Worm (Caenorhabditis elegans) whole organism, L1 larva: ENCODE results near the gene lfi-1.

Source experiments
- aha-1 ChIP-seq: fragments of 150-350 bp; optimal IDR thresholded peaks from 2 replicates; lab custom pipeline; 2014; ENCODE audit warnings: missing biosample characterization, missing genetic modification characterization
- aly-2 ChIP-seq: fragments of 150-350 bp; optimal IDR thresholded peaks from 2 replicates; lab custom pipeline; 2014; ENCODE audit warnings: missing biosample characterization, missing genetic modification characterization
- ama-1 ChIP-seq: fragments of 150-350 bp; optimal IDR thresholded peaks from 2 replicates; lab custom pipeline; 2014
- elt-2 ChIP-seq: sonication (generic microtip); optimal IDR thresholded peaks from 2 replicates; lab custom pipeline; 2016; ENCODE audit warnings: missing genetic modification characterization, mild to moderate bottlenecking, inconsistent platforms, missing compliant biosample characterization, missing genetic modification reagents
- elt-3 ChIP-seq, 6 experiments: fragments of 150-350 bp in 1 of 6; sonication (generic microtip); optimal IDR thresholded peaks; 2 replicates each; lab custom pipeline; 2017 to 2018; ENCODE audit warnings: missing biosample characterization in 6 of 6, missing genetic modification characterization in 6 of 6, inconsistent platforms in 1 of 6
- fos-1 ChIP-seq: fragments of 150-350 bp; optimal IDR thresholded peaks from 2 replicates; lab custom pipeline; 2014; ENCODE audit warnings: missing biosample characterization, missing genetic modification characterization
- jun-1 ChIP-seq: fragments of 150-350 bp; optimal IDR thresholded peaks from 2 replicates; lab custom pipeline; 2014; ENCODE audit warnings: missing biosample characterization, missing genetic modification reagents, missing genetic modification characterization
- lin-35 ChIP-seq, 2 experiments: fragments of 150-350 bp; optimal IDR thresholded peaks; 2 replicates each; lab custom pipeline; 2014; ENCODE audit warnings: missing biosample characterization in 2 of 2, missing genetic modification characterization in 2 of 2, missing genetic modification reagents in 2 of 2
- lin-39 ChIP-seq: fragments of 150-350 bp; optimal IDR thresholded peaks from 2 replicates; lab custom pipeline; 2014; ENCODE audit warnings: missing biosample characterization, missing genetic modification reagents, missing genetic modification characterization
- mdl-1 ChIP-seq, 2 experiments: fragments of 150-350 bp; optimal IDR thresholded peaks; 2 replicates each; lab custom pipeline; 2014 to 2017; ENCODE audit warnings: missing biosample characterization in 2 of 2, missing genetic modification characterization in 2 of 2, inconsistent platforms in 1 of 2
- nhr-12 ChIP-seq: sonication (generic microtip); optimal IDR thresholded peaks from 2 replicates; lab custom pipeline; 2017; ENCODE audit warnings: missing biosample characterization, missing genetic modification characterization
- nhr-28 ChIP-seq: fragments of 150-350 bp; optimal IDR thresholded peaks from 2 replicates; lab custom pipeline; 2014; ENCODE audit warnings: missing biosample characterization, missing genetic modification characterization
- pag-3 ChIP-seq: sonication (generic microtip); optimal IDR thresholded peaks from 2 replicates; lab custom pipeline; 2017; ENCODE audit warnings: missing genetic modification characterization, mild to moderate bottlenecking, missing compliant biosample characterization, antibody characterized with exemption, borderline replicate concordance; ENCODE audit not compliant: insufficient read depth
- sptf-1 ChIP-seq: fragments of 150-350 bp; optimal IDR thresholded peaks from 2 replicates; lab custom pipeline; 2014; ENCODE audit warnings: missing biosample characterization, missing genetic modification characterization

ce11 chrX:4960910-4961680, 15.5 kb upstream of the lfi-1 start:
- TF ChIP-seq lin-39 (tag; lab: Kevin White, UChicago) (no peak), aly-2 (tag; lab: Kevin White, UChicago) (no peak), mdl-1 (tag; optimal IDR thresholded peaks at IDR 0.05; lab: Kevin White, UChicago) (no peak), sptf-1 (tag; lab: Kevin White, UChicago) (no peak), nhr-12 (tag; lab: Kevin White, UChicago) (no peak), nhr-28 (tag; lab: Kevin White, UChicago) (no peak), elt-3 (tag; optimal IDR thresholded peaks at IDR 0.05; lab: Kevin White, UChicago) (no peak), elt-2 (tag; lab: Kevin White, UChicago) (no peak), pag-3 (tag; lab: Kevin White, UChicago) (no peak), lin-35 (GFP tag; optimal IDR thresholded peaks at IDR 0.05; lab: Kevin White, UChicago) (no peak), jun-1 (tag; lab: Kevin White, UChicago) (no peak), ama-1 (lab: Kevin White, UChicago) (no peak), fos-1 (tag; lab: Kevin White, UChicago) (no peak), aha-1 (tag; lab: Kevin White, UChicago) (no peak)
